Worm (Caenorhabditis elegans) whole organism, L1 larva: ENCODE results near the gene snap-29.

ENCODE experiments used
- C04F5.9 ChIP-seq: sonication (generic microtip); optimal IDR thresholded peaks from 2 replicates; lab custom pipeline; 2016; ENCODE audit warnings: missing genetic modification characterization, missing compliant biosample characterization
- C34B4.2 ChIP-seq: sonication (generic microtip); optimal IDR thresholded peaks from 2 replicates; lab custom pipeline; 2017; ENCODE audit warnings: mild to moderate bottlenecking, missing genetic modification characterization, missing compliant biosample characterization
- F16B12.6 ChIP-seq: fragments of 150-350 bp; optimal IDR thresholded peaks from 2 replicates; lab custom pipeline; 2014; ENCODE audit warnings: missing biosample characterization, missing genetic modification characterization
- ama-1 ChIP-seq: fragments of 150-350 bp; optimal IDR thresholded peaks from 2 replicates; lab custom pipeline; 2014
- blmp-1 ChIP-seq: fragments of 150-350 bp; optimal IDR thresholded peaks from 2 replicates; lab custom pipeline; 2014; ENCODE audit warnings: missing biosample characterization, missing genetic modification characterization
- ceh-8 ChIP-seq: fragments of 200-800 bp; sonication (Bioruptor generic); optimal IDR thresholded peaks from 2 replicates; lab custom pipeline; 2018; ENCODE audit warnings: mild to moderate bottlenecking, missing genetic modification characterization, moderate library complexity, missing compliant biosample characterization
- ceh-82 ChIP-seq, 3 experiments: fragments of 150-350 bp in 1 of 3; sonication (generic microtip) in 2 of 3; optimal IDR thresholded peaks; 2 replicates each; lab custom pipeline; 2014 to 2017; ENCODE audit warnings: missing biosample characterization in 3 of 3, missing genetic modification characterization in 3 of 3
- ceh-88 ChIP-seq: fragments of 200-800 bp; sonication (Bioruptor generic); IDR thresholded peaks from 2 replicates; pipeline ENCODE4 v1.3.6; 2022; ENCODE audit warnings: missing genetic modification characterization, missing compliant biosample characterization
- ceh-90 ChIP-seq: sonication (generic microtip); optimal IDR thresholded peaks from 2 replicates; lab custom pipeline; 2016; ENCODE audit warnings: missing genetic modification characterization, missing compliant biosample characterization
- ces-1 ChIP-seq: fragments of 150-350 bp; optimal IDR thresholded peaks from 2 replicates; lab custom pipeline; 2014; ENCODE audit warnings: missing biosample characterization, missing genetic modification reagents, missing genetic modification characterization
- dsc-1 ChIP-seq: sonication (generic microtip); optimal IDR thresholded peaks from 2 replicates; lab custom pipeline; 2016; ENCODE audit warnings: mild to moderate bottlenecking, missing genetic modification characterization, missing compliant biosample characterization
- efl-1 ChIP-seq, 4 experiments: fragments of 150-350 bp; optimal IDR thresholded peaks in 3 of 4; peaks in 1 of 4; 1 replicate in 1 of 4; 2 replicates in 3 of 4; lab custom pipeline; 2014; ENCODE audit warnings: missing biosample characterization in 2 of 4, missing genetic modification characterization in 2 of 4, missing genetic modification reagents in 2 of 4
- efl-3 ChIP-seq: fragments of 200-800 bp; sonication (Bioruptor generic); optimal IDR thresholded peaks from 2 replicates; lab custom pipeline; 2018; ENCODE audit warnings: mild to moderate bottlenecking, missing genetic modification characterization, missing compliant biosample characterization
- egl-27 ChIP-seq, 2 experiments: fragments of 150-350 bp in 1 of 2; sonication (generic microtip); optimal IDR thresholded peaks; 3 replicates each; lab custom pipeline; 2017 to 2018; ENCODE audit warnings: missing biosample characterization in 2 of 2, missing genetic modification characterization in 2 of 2, missing genetic modification reagents in 2 of 2
- fkh-10 ChIP-seq: sonication (generic microtip); optimal IDR thresholded peaks from 2 replicates; lab custom pipeline; 2017; ENCODE audit warnings: missing biosample characterization, missing genetic modification reagents, missing genetic modification characterization
- fkh-4 ChIP-seq: sonication (generic microtip); optimal IDR thresholded peaks from 2 replicates; lab custom pipeline; 2016; ENCODE audit warnings: missing compliant biosample characterization, missing genetic modification characterization, borderline replicate concordance
- fos-1 ChIP-seq: fragments of 150-350 bp; optimal IDR thresholded peaks from 2 replicates; lab custom pipeline; 2014; ENCODE audit warnings: missing biosample characterization, missing genetic modification characterization
- grh-1 ChIP-seq: fragments of 200-800 bp; sonication (Bioruptor generic); IDR thresholded peaks from 2 replicates; pipeline ENCODE4 v1.3.6; 2022; ENCODE audit warnings: missing genetic modification reagents, missing genetic modification characterization, missing compliant biosample characterization
- hlh-17 ChIP-seq: fragments of 200-800 bp; sonication (Bioruptor generic); optimal IDR thresholded peaks from 2 replicates; lab custom pipeline; 2018; ENCODE audit warnings: missing genetic modification characterization, mild to moderate bottlenecking, missing compliant biosample characterization, moderate library complexity, borderline replicate concordance
- hpl-2 ChIP-seq: fragments of 150-350 bp; optimal IDR thresholded peaks from 2 replicates; lab custom pipeline; 2014; ENCODE audit warnings: missing biosample characterization, missing genetic modification reagents, missing genetic modification characterization
- jun-1 ChIP-seq: fragments of 150-350 bp; optimal IDR thresholded peaks from 2 replicates; lab custom pipeline; 2014; ENCODE audit warnings: missing biosample characterization, missing genetic modification reagents, missing genetic modification characterization
- lin-13 ChIP-seq: fragments of 150-350 bp; optimal IDR thresholded peaks from 2 replicates; lab custom pipeline; 2014; ENCODE audit warnings: missing biosample characterization, missing genetic modification reagents, missing genetic modification characterization
- lin-14 ChIP-seq: fragments of 200-800 bp; sonication (Bioruptor generic); optimal IDR thresholded peaks from 2 replicates; lab custom pipeline; 2018; ENCODE audit warnings: mild to moderate bottlenecking, missing genetic modification characterization, moderate library complexity, missing compliant biosample characterization
- lin-35 ChIP-seq, 2 experiments: fragments of 150-350 bp; optimal IDR thresholded peaks; 2 replicates each; lab custom pipeline; 2014; ENCODE audit warnings: missing biosample characterization in 2 of 2, missing genetic modification characterization in 2 of 2, missing genetic modification reagents in 2 of 2
- lin-39 ChIP-seq: fragments of 150-350 bp; optimal IDR thresholded peaks from 2 replicates; lab custom pipeline; 2014; ENCODE audit warnings: missing biosample characterization, missing genetic modification reagents, missing genetic modification characterization
- lir-3 ChIP-seq: sonication (generic microtip); optimal IDR thresholded peaks from 2 replicates; lab custom pipeline; 2016; ENCODE audit warnings: mild to moderate bottlenecking, missing genetic modification characterization, moderate library complexity, missing compliant biosample characterization; ENCODE audit not compliant: poor library complexity
- nhr-19 ChIP-seq: fragments of 200-800 bp; sonication (Bioruptor generic); conservative IDR thresholded peaks from 2 replicates; pipeline ENCODE4 v1.3.6; 2022; ENCODE audit warnings: missing genetic modification characterization, missing compliant biosample characterization
- nhr-20 ChIP-seq: sonication (generic microtip); optimal IDR thresholded peaks from 2 replicates; lab custom pipeline; 2016; ENCODE audit warnings: mild to moderate bottlenecking, missing genetic modification characterization, missing compliant biosample characterization
- nhr-28 ChIP-seq: fragments of 150-350 bp; optimal IDR thresholded peaks from 2 replicates; lab custom pipeline; 2014; ENCODE audit warnings: missing biosample characterization, missing genetic modification characterization
- nhr-71 ChIP-seq: sonication (generic microtip); optimal IDR thresholded peaks from 2 replicates; lab custom pipeline; 2016; ENCODE audit warnings: mild to moderate bottlenecking, missing genetic modification characterization, moderate library complexity, missing compliant biosample characterization
- nhr-77 ChIP-seq: fragments of 150-350 bp; optimal IDR thresholded peaks from 2 replicates; lab custom pipeline; 2014; ENCODE audit warnings: missing biosample characterization, missing genetic modification characterization
- nhr-84 ChIP-seq: sonication (generic microtip); optimal IDR thresholded peaks from 2 replicates; lab custom pipeline; 2017; ENCODE audit warnings: missing biosample characterization, missing genetic modification characterization
- pag-3 ChIP-seq: sonication (generic microtip); optimal IDR thresholded peaks from 2 replicates; lab custom pipeline; 2017; ENCODE audit warnings: missing genetic modification characterization, mild to moderate bottlenecking, missing compliant biosample characterization, antibody characterized with exemption, borderline replicate concordance; ENCODE audit not compliant: insufficient read depth
- pax-3 ChIP-seq: fragments of 200-800 bp; sonication (Bioruptor generic); optimal IDR thresholded peaks from 2 replicates; lab custom pipeline; 2018; ENCODE audit warnings: mild to moderate bottlenecking, missing genetic modification characterization, moderate library complexity, missing compliant biosample characterization
- rnt-1 ChIP-seq: sonication (generic microtip); optimal IDR thresholded peaks from 2 replicates; lab custom pipeline; 2016; ENCODE audit warnings: mild to moderate bottlenecking, missing genetic modification characterization, moderate library complexity, missing compliant biosample characterization
- snpc-4 ChIP-seq: fragments of 150-350 bp; optimal IDR thresholded peaks from 2 replicates; lab custom pipeline; 2014; ENCODE audit warnings: missing biosample characterization, missing genetic modification characterization
- tbx-2 ChIP-seq: sonication (generic microtip); optimal IDR thresholded peaks from 2 replicates; lab custom pipeline; 2016; ENCODE audit warnings: missing genetic modification characterization, missing compliant biosample characterization
- unc-130 ChIP-seq: fragments of 150-350 bp; optimal IDR thresholded peaks from 2 replicates; lab custom pipeline; 2017; ENCODE audit warnings: missing biosample characterization, missing genetic modification characterization, inconsistent platforms
- unc-62 ChIP-seq: fragments of 150-350 bp; optimal IDR thresholded peaks from 2 replicates; lab custom pipeline; 2014; ENCODE audit warnings: missing biosample characterization, missing genetic modification reagents, missing genetic modification characterization
- xbp-1 ChIP-seq: sonication (generic microtip); optimal IDR thresholded peaks from 2 replicates; lab custom pipeline; 2016; ENCODE audit warnings: missing genetic modification characterization, missing compliant biosample characterization
- ztf-11 ChIP-seq, 2 experiments: sonication (generic microtip); optimal IDR thresholded peaks; 2 replicates each; lab custom pipeline; 2016 to 2017; ENCODE audit warnings: missing genetic modification characterization in 2 of 2, missing biosample characterization in 1 of 2, missing compliant biosample characterization in 1 of 2

snap-29 gene

DNA sequence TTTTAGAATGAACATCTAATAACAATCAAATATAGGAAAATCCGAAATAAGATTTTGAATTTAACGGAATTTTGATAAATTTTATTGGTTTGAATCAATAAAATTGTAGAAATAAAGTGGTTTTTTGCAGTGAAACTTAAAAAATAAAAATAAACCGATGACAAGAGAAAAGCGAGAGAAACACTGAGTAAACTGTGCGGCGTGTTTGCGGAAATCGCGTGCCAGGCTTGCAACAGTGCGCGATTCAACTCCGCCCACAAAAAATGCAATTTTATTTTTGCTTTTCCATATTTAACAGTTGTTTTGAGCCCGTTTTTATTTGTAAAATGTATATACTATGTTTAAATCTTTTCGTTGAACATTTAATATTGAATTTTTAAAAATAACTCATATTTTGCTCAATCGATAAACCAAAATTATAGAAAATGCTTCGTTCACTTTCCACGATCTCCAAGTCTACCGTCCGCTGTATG is 8.1 kb upstream of the snap-29 start, which contains the start of gene mtss-1 (continued):
- TF ChIP-seq nhr-20 (tag; lab: Kevin White, UChicago), result peak; percentile 62
- no peak for TF ChIP-seq pax-3 (tag; lab: Kevin White, UChicago)
- TF ChIP-seq grh-1 (GFP tag; lab: Robert Waterston, UW), result peak; percentile 68
- TF ChIP-seq C34B4.2, result no peak
- TF ChIP-seq ceh-82 (tag; optimal IDR thresholded peaks at IDR 0.05; lab: Kevin White, UChicago), result peak; percentile 4 to 47 (median 44)
- peak; percentile 48 to 65 for TF ChIP-seq efl-1 (optimal IDR thresholded peaks at IDR 0.05; lab: Kevin White, UChicago)
- peak; percentile 41 to 95 for TF ChIP-seq efl-1 (GFP tag; optimal IDR thresholded peaks at IDR 0.05 in 1 of 2; lab: Kevin White, UChicago)
- no peak for TF ChIP-seq jun-1
- TF ChIP-seq nhr-28 (tag; lab: Kevin White, UChicago), result no peak
- no peak for TF ChIP-seq fkh-4
- TF ChIP-seq C04F5.9 (tag; lab: Kevin White, UChicago), result peak; percentile 34
- peak; percentile 46 for TF ChIP-seq snpc-4 (tag; lab: Kevin White, UChicago)
- peak; percentile 13 for TF ChIP-seq blmp-1 (tag; lab: Kevin White, UChicago)
- no peak for TF ChIP-seq egl-27 (tag; optimal IDR thresholded peaks at IDR 0.05; lab: Kevin White, UChicago)
- peak; percentile 68 for TF ChIP-seq tbx-2 (tag; lab: Kevin White, UChicago)
- no peak for TF ChIP-seq unc-62 (GFP tag; lab: Kevin White, UChicago)
- TF ChIP-seq rnt-1, result peak; percentile 78
- TF ChIP-seq lin-14 (GFP tag; lab: Kevin White, UChicago), result peak; percentile 50
- TF ChIP-seq nhr-71 (tag; lab: Kevin White, UChicago), result peak; percentile 69
- TF ChIP-seq ceh-90, result no peak
- no peak for TF ChIP-seq hlh-17 (GFP tag; lab: Kevin White, UChicago)
- peak in 1 of 2 experiments; percentile 42 for TF ChIP-seq ztf-11 (tag; optimal IDR thresholded peaks at IDR 0.05; lab: Kevin White, UChicago)
- no peak for TF ChIP-seq F16B12.6 (tag; lab: Kevin White, UChicago)
- peak; percentile 59 for TF ChIP-seq nhr-19 (GFP tag; lab: Robert Waterston, UW)
- no peak for TF ChIP-seq ceh-88 (GFP tag; lab: Robert Waterston, UW)
- TF ChIP-seq dsc-1 (tag; lab: Kevin White, UChicago), result peak; percentile 65
- no peak for TF ChIP-seq nhr-77
- no peak for TF ChIP-seq ces-1 (GFP tag; lab: Kevin White, UChicago)
- TF ChIP-seq efl-3 (GFP tag; lab: Kevin White, UChicago), result no peak
- TF ChIP-seq lin-35 (GFP tag; optimal IDR thresholded peaks at IDR 0.05; lab: Kevin White, UChicago), result peak; percentile 45 to 67
- peak; percentile 3 for TF ChIP-seq lin-13 (GFP tag; lab: Kevin White, UChicago)
- peak; percentile 60 for TF ChIP-seq hpl-2 (GFP tag; lab: Kevin White, UChicago)
- peak; percentile 59 for TF ChIP-seq unc-130 (tag; lab: Kevin White, UChicago)
- TF ChIP-seq ceh-8 (GFP tag; lab: Kevin White, UChicago), result no peak
- peak; percentile 39 for TF ChIP-seq lir-3
- TF ChIP-seq pag-3 (tag; lab: Kevin White, UChicago), result no peak
- TF ChIP-seq ama-1 (lab: Kevin White, UChicago), result no peak

DNA sequence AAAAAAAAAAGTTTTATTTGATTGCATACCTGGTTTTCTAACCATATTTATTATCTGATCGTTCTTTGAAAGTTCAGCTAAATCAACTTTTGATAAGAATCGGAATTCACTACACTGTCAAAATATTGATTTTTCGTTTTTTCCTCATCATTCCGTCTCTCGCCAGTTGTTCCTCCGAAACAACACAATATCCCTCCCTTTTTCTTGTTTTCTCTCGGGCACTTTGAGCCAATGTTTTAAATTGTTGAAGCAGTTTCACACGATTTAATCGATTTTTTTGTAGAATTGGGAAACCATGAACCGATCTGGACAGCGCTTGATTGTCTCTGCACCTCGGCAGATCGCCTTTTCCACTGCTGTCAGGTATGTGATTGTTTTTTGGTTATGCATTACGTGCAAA is 6.8 kb upstream of the snap-29 start, which contains the start of gene K02D10.1:
Gene K02D10.1 (plus strand): TSS at position 284 of the 400 bp plus-strand sequence.
- no peak for TF ChIP-seq ces-1 (GFP tag; lab: Kevin White, UChicago)
- no peak for TF ChIP-seq lin-39 (tag; lab: Kevin White, UChicago)
- no peak for TF ChIP-seq fos-1 (tag; lab: Kevin White, UChicago)
- no peak for TF ChIP-seq fkh-4
- TF ChIP-seq xbp-1, result no peak
- TF ChIP-seq snpc-4 (tag; lab: Kevin White, UChicago), result no peak
- no peak for TF ChIP-seq nhr-84 (tag; lab: Kevin White, UChicago)
- no peak for TF ChIP-seq fkh-10 (GFP tag; lab: Kevin White, UChicago)
- no peak for TF ChIP-seq ceh-90
- TF ChIP-seq unc-62 (GFP tag; lab: Kevin White, UChicago), result no peak
